Fruit fly (Drosophila melanogaster): ENCODE measurements around the gene Sirt7.

The Sirt7 gene

dm6 chr3R:29033909-29034629 is 21.7 kb upstream of the Sirt7 start, which contains the start of the genes beta4GalNAcTB and Cpsf100 (continued):
- TF ChIP-seq btn (GFP tag; optimal IDR thresholded peaks at IDR 0.05) (no peak), Eip74EF (GFP tag; optimal IDR thresholded peaks at IDR 0.05) (peak in 1 of 2 experiments; percentile 50), phol (tag; optimal IDR thresholded peaks at IDR 0.05) (peak; percentile 77), D (optimal IDR thresholded peaks at IDR 0.05) (no peak), D (GFP tag; optimal IDR thresholded peaks at IDR 0.05) (peak; percentile 70), CG12155 (GFP tag; optimal IDR thresholded peaks at IDR 0.05) (peak; percentile 48), fd64A (GFP tag; optimal IDR thresholded peaks at IDR 0.05) (no peak), HmgD (GFP tag; optimal IDR thresholded peaks at IDR 0.05) (no peak), CG13296 (GFP tag; optimal IDR thresholded peaks at IDR 0.05) (no peak), Adf1 (GFP tag; IDR thresholded peaks at IDR 0.05) (no peak; the same call in 1 of the 2 replicates), CG18619 (GFP tag; optimal IDR thresholded peaks at IDR 0.05) (peak; percentile 77), Dfd (GFP tag; optimal IDR thresholded peaks at IDR 0.05) (no peak), Ada2b (GFP tag; IDR thresholded peaks at IDR 0.05) (peak; percentile 29; the same call in 1 of the 2 replicates), Abd-B (GFP tag; optimal IDR thresholded peaks at IDR 0.05) (peak; percentile 77), dmrt11E (tag; optimal IDR thresholded peaks at IDR 0.05) (peak; percentile 72), NK7.1 (GFP tag; optimal IDR thresholded peaks at IDR 0.05) (no peak), aop (GFP tag; IDR thresholded peaks at IDR 0.05) (0 out of 2 replicates have a peak, but pooled peaks have one; percentile 57), CG4820 (GFP tag; optimal IDR thresholded peaks at IDR 0.05) (peak; percentile 67), CG7271 (tag; optimal IDR thresholded peaks at IDR 0.05) (peak; percentile 17), CG31388 (GFP tag; optimal IDR thresholded peaks at IDR 0.05) (peak; percentile 25), chinmo (GFP tag; IDR thresholded peaks at IDR 0.05; ENCODE audit: partially characterized antibody) (no peak), CG15269 (tag; optimal IDR thresholded peaks at IDR 0.05) (peak; percentile 70), Lim3 (GFP tag; IDR thresholded peaks at IDR 0.05) (no peak), tio (GFP tag; optimal IDR thresholded peaks at IDR 0.05) (peak; percentile 95), ATbp (GFP tag; optimal IDR thresholded peaks at IDR 0.05) (peak; percentile 36), CG9932 (GFP tag; IDR thresholded peaks at IDR 0.05) (peak; percentile 79), sug (tag; optimal IDR thresholded peaks at IDR 0.05) (peak; percentile 69), nau (GFP tag; optimal IDR thresholded peaks at IDR 0.05) (no peak), cwo (GFP tag; optimal IDR thresholded peaks at IDR 0.05) (peak; percentile 49), CG8359 (GFP tag; optimal IDR thresholded peaks at IDR 0.05; ENCODE audit: borderline replicate concordance) (peak; percentile 8), az2 (GFP tag; optimal IDR thresholded peaks at IDR 0.05) (peak; percentile 79), CG4424 (GFP tag; optimal IDR thresholded peaks at IDR 0.05) (peak; percentile 87), jigr1 (GFP tag; IDR thresholded peaks at IDR 0.05) (peak; percentile 18; the same call in 1 of the 3 replicates), CG8281 (tag; optimal IDR thresholded peaks at IDR 0.05) (peak; percentile 37), nerfin-1 (tag; optimal IDR thresholded peaks at IDR 0.05) (peak; percentile 61), da (GFP tag; optimal IDR thresholded peaks at IDR 0.05) (no peak), CG5245 (GFP tag; optimal IDR thresholded peaks at IDR 0.05) (peak; percentile 60), CG34422 (GFP tag; IDR thresholded peaks at IDR 0.05) (peak; percentile 70), CG31224 (GFP tag; IDR thresholded peaks at IDR 0.05) (peak; percentile 27; the same call in 1 of the 2 replicates), CG11695 (GFP tag; IDR thresholded peaks at IDR 0.05) (peak; percentile 25; the same call in 1 of the 3 replicates), caup (GFP tag; optimal IDR thresholded peaks at IDR 0.05; ENCODE audit: severe bottlenecking) (peak; percentile 32), cato (GFP tag; optimal IDR thresholded peaks at IDR 0.05; ENCODE audit: borderline replicate concordance) (peak; percentile 46), CG31365 (tag; optimal IDR thresholded peaks at IDR 0.05) (no peak), zen (tag; optimal IDR thresholded peaks at IDR 0.05) (peak; percentile 56), knrl (GFP tag; IDR thresholded peaks at IDR 0.05; ENCODE audit: partially characterized antibody) (no peak), Ets65A (GFP tag) (peak; percentile 97), Six4 (GFP tag; optimal IDR thresholded peaks at IDR 0.05) (peak; percentile 49), lilli (GFP tag; optimal IDR thresholded peaks at IDR 0.05) (peak; percentile 83), Taf1 (GFP tag; IDR thresholded peaks at IDR 0.05) (0 out of 2 replicates have a peak, but pooled peaks have one; percentile 7)

Measured in whole organism, embryonic.